Worm (Caenorhabditis elegans) whole organism, L3 larva: ENCODE results near the gene ttr-2.

ENCODE experiments used
- elt-3 ChIP-seq, 3 experiments: fragments of 150-350 bp in 1 of 3; sonication (generic microtip) in 2 of 3; optimal IDR thresholded peaks; 2 replicates in 2 of 3; 4 replicates in 1 of 3; lab custom pipeline; 2014 to 2017; ENCODE audit warnings: missing biosample characterization in 3 of 3, missing genetic modification characterization in 3 of 3
- fkh-2 ChIP-seq: fragments of 150-350 bp; optimal IDR thresholded peaks from 2 replicates; lab custom pipeline; 2014; ENCODE audit warnings: missing biosample characterization, missing genetic modification reagents, missing genetic modification characterization
- nhr-11 ChIP-seq: fragments of 150-350 bp; optimal IDR thresholded peaks from 2 replicates; lab custom pipeline; 2014; ENCODE audit warnings: missing biosample characterization, missing genetic modification characterization
- nhr-12 ChIP-seq: fragments of 150-350 bp; optimal IDR thresholded peaks from 2 replicates; lab custom pipeline; 2014; ENCODE audit warnings: missing biosample characterization, missing genetic modification characterization
- nhr-28 ChIP-seq: fragments of 150-350 bp; optimal IDR thresholded peaks from 2 replicates; lab custom pipeline; 2014; ENCODE audit warnings: missing biosample characterization, missing genetic modification characterization
- nhr-76 ChIP-seq: fragments of 150-350 bp; sonication (generic microtip); optimal IDR thresholded peaks from 5 replicates; lab custom pipeline; 2014; ENCODE audit warnings: missing biosample characterization, missing genetic modification characterization
- nhr-77 ChIP-seq: fragments of 150-350 bp; optimal IDR thresholded peaks from 2 replicates; lab custom pipeline; 2014; ENCODE audit warnings: missing biosample characterization, missing genetic modification characterization
- snpc-4 ChIP-seq: fragments of 150-350 bp; optimal IDR thresholded peaks from 2 replicates; lab custom pipeline; 2014; ENCODE audit warnings: missing biosample characterization, missing genetic modification characterization
- unc-62 ChIP-seq: fragments of 150-350 bp; sonication (generic microtip); optimal IDR thresholded peaks from 4 replicates; lab custom pipeline; 2014; ENCODE audit warnings: missing biosample characterization, missing genetic modification reagents, missing genetic modification characterization
- ztf-11 ChIP-seq: fragments of 150-350 bp; optimal IDR thresholded peaks from 2 replicates; lab custom pipeline; 2014; ENCODE audit warnings: missing biosample characterization, missing genetic modification characterization

- TF ChIP-seq nhr-11 (tag; lab: Kevin White, UChicago) (no peak), snpc-4 (tag; lab: Kevin White, UChicago) (no peak), elt-3 (tag; optimal IDR thresholded peaks at IDR 0.05; lab: Kevin White, UChicago) (no peak), nhr-28 (no peak), ztf-11 (no peak), nhr-12 (no peak), nhr-76 (tag; lab: Kevin White, UChicago) (no peak), nhr-77 (no peak), unc-62 (GFP tag; lab: Kevin White, UChicago) (no peak), fkh-2 (no peak)
Observed at ce11 chrIII:9910608-9911479, 16.7 kb upstream of the ttr-2 start, which contains the start of the genes cyld-1 and F40F12.9.
